Fruit fly (Drosophila melanogaster): Measurements from ENCODE around the gene CG43373.

CG43373 gene

dm6 chr3L:16584074-16584578 is 41.0 kb upstream of the CG43373 start, which contains the start of gene UQCR-C2 (continued):
- TF ChIP-seq fd64A (GFP tag; optimal IDR thresholded peaks at IDR 0.05) (no peak), sim (GFP tag; IDR thresholded peaks at IDR 0.05) (no peak), dan (GFP tag; IDR thresholded peaks at IDR 0.05) (no peak), fu2 (GFP tag; optimal IDR thresholded peaks at IDR 0.05) (no peak), pan (optimal IDR thresholded peaks at IDR 0.05) (no peak), pan (GFP tag; optimal IDR thresholded peaks at IDR 0.05 in 1 of 2, IDR thresholded peaks at IDR 0.05 in 1 of 2) (no peak), eve (GFP tag; optimal IDR thresholded peaks at IDR 0.05) (no peak), vnd (GFP tag; IDR thresholded peaks at IDR 0.05; ENCODE audit: partially characterized antibody) (no peak), CG6175 (GFP tag; IDR thresholded peaks at IDR 0.05) (no peak), abd-A (tag; optimal IDR thresholded peaks at IDR 0.05) (no peak), Neu2 (GFP tag; optimal IDR thresholded peaks at IDR 0.05; ENCODE audit: borderline replicate concordance) (no peak), h (optimal IDR thresholded peaks at IDR 0.05) (no peak), CG17385 (GFP tag; optimal IDR thresholded peaks at IDR 0.05) (no peak), D19A (tag; optimal IDR thresholded peaks at IDR 0.05) (no peak), CG31224 (GFP tag; IDR thresholded peaks at IDR 0.05) (no peak), CG11696 (GFP tag; IDR thresholded peaks at IDR 0.05) (no peak), CG9727 (GFP tag; optimal IDR thresholded peaks at IDR 0.05) (peak; percentile 20), inv (GFP tag; IDR thresholded peaks at IDR 0.05; ENCODE audit: partially characterized antibody) (no peak), Six4 (GFP tag; optimal IDR thresholded peaks at IDR 0.05) (no peak), CG12391 (tag; optimal IDR thresholded peaks at IDR 0.05) (peak; percentile 35), CG4424 (GFP tag; optimal IDR thresholded peaks at IDR 0.05) (no peak), CG11723 (GFP tag; optimal IDR thresholded peaks at IDR 0.05) (no peak), CG2202 (tag; optimal IDR thresholded peaks at IDR 0.05) (no peak), CG16813 (GFP tag; IDR thresholded peaks at IDR 0.05; ENCODE audit: partially characterized antibody) (peak; percentile 52; the same call in 2 of the 3 replicates), ro (GFP tag; IDR thresholded peaks at IDR 0.05) (no peak), nerfin-1 (tag; optimal IDR thresholded peaks at IDR 0.05) (peak; percentile 20), az2 (GFP tag; optimal IDR thresholded peaks at IDR 0.05) (no peak), tll (GFP tag; optimal IDR thresholded peaks at IDR 0.05) (peak in 1 of 2 experiments; percentile 51), pb (GFP tag; optimal IDR thresholded peaks at IDR 0.05) (no peak), chif (GFP tag; optimal IDR thresholded peaks at IDR 0.05) (no peak), ara (GFP tag; IDR thresholded peaks at IDR 0.05) (no peak), CG15011 (GFP tag; optimal IDR thresholded peaks at IDR 0.05) (no peak), CG12071 (GFP tag; optimal IDR thresholded peaks at IDR 0.05) (no peak), mirr (GFP tag; optimal IDR thresholded peaks at IDR 0.05) (no peak), Ets97D (GFP tag; optimal IDR thresholded peaks at IDR 0.05) (peak; percentile 60), PHDP (tag; optimal IDR thresholded peaks at IDR 0.05) (peak; percentile 40), BEAF-32 (GFP tag; optimal IDR thresholded peaks at IDR 0.05) (peak; percentile 61), CG3995 (GFP tag; optimal IDR thresholded peaks at IDR 0.05) (peak; percentile 100), CG4360 (GFP tag; IDR thresholded peaks at IDR 0.05) (no peak), Doc2 (GFP tag; IDR thresholded peaks at IDR 0.05) (no peak), pum (GFP tag; optimal IDR thresholded peaks at IDR 0.05) (no peak), Awh (GFP tag; IDR thresholded peaks at IDR 0.05) (no peak), hbn (GFP tag; IDR thresholded peaks at IDR 0.05; ENCODE audit: partially characterized antibody) (no peak), CG11504 (tag; optimal IDR thresholded peaks at IDR 0.05) (no peak), TFAM (GFP tag; optimal IDR thresholded peaks at IDR 0.05) (no peak), lilli (GFP tag; optimal IDR thresholded peaks at IDR 0.05) (peak; percentile 19), run (tag; optimal IDR thresholded peaks at IDR 0.05) (no peak), CG10565 (GFP tag; optimal IDR thresholded peaks at IDR 0.05) (no peak), Oli (tag; optimal IDR thresholded peaks at IDR 0.05) (no peak), ci (GFP tag; IDR thresholded peaks at IDR 0.05) (peak; percentile 6; the same call in 1 of the 3 replicates), CG16863 (GFP tag; optimal IDR thresholded peaks at IDR 0.05) (no peak), btn (GFP tag; optimal IDR thresholded peaks at IDR 0.05) (no peak)
